Fruit fly (Drosophila melanogaster): ENCODE measurements around the gene TM9SF4.

The TM9SF4 gene

DNA sequence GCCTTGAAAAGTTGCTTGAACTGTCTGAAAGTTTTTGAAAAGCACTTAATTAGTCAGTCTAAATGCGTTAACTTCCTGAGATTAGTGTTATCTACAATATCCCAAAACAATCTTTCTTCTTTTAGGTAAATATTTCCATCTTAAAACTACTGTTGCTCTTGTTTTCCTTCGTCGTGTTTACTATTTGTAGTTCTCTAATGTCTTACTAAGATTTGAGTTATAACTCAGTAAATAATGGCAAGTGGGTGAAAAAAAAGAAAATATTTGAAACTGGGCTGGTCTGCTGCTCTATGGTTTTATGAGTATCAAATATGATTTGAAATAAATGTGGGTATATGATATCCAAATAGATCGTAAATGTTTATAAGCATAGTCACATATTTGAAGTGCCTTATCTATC lies 54.4 kb downstream of the TM9SF4 start:
- TF ChIP-seq CG14711 (tag; optimal IDR thresholded peaks at IDR 0.05): no peak
- TF ChIP-seq toe (GFP tag; optimal IDR thresholded peaks at IDR 0.05): no peak
- no peak for TF ChIP-seq CG11617 (GFP tag; optimal IDR thresholded peaks at IDR 0.05)
- no peak for TF ChIP-seq tj (GFP tag; optimal IDR thresholded peaks at IDR 0.05)
- peak; percentile 40 for TF ChIP-seq CG33017 (tag; optimal IDR thresholded peaks at IDR 0.05)
- peak; percentile 47 for TF ChIP-seq CG7045 (GFP tag; optimal IDR thresholded peaks at IDR 0.05)
- TF ChIP-seq cic (GFP tag; optimal IDR thresholded peaks at IDR 0.05): peak; percentile 60
- TF ChIP-seq CG12768 (GFP tag; optimal IDR thresholded peaks at IDR 0.05): peak; percentile 16
- peak; percentile 61 for TF ChIP-seq CG7101 (tag; optimal IDR thresholded peaks at IDR 0.05)
- TF ChIP-seq Crg-1 (GFP tag; optimal IDR thresholded peaks at IDR 0.05): peak; percentile 12
- TF ChIP-seq bab1 (GFP tag; optimal IDR thresholded peaks at IDR 0.05): no peak
- TF ChIP-seq kay (GFP tag; ENCODE audit: borderline replicate concordance): no peak
- TF ChIP-seq Mnt (GFP tag; optimal IDR thresholded peaks at IDR 0.05): no peak

DNA sequence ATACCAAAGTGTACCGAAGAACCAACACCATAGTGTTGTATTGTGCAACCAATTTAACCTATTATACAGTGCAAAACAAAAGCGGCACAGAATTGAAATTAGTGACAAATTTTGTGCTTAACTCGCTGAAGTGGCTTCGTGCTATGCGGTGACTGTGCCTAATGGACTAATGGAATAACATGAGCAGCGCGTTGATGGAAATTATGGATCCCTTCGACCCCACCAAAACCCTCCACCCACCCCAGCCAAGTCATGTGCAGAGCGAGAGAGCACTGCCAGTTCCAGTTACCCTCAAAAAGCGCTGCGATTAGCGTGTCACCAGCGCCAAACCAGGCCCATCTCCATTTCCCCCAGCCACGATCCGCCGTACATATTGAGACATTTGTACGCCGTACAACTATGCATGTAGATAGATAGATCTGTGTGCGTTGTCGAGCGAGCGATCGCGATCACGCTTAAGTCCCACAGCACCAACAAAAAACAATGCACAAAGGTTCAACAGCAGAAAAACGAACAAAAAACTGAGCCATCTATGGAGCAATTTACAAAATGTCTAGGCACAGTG lies 55.4 kb downstream of the TM9SF4 start:
- TF ChIP-seq cnc (optimal IDR thresholded peaks at IDR 0.05) (no peak), CG12768 (GFP tag; optimal IDR thresholded peaks at IDR 0.05) (peak; percentile 58), Crg-1 (GFP tag; optimal IDR thresholded peaks at IDR 0.05) (no peak), CG7045 (GFP tag; optimal IDR thresholded peaks at IDR 0.05) (no peak), ovo (GFP tag; optimal IDR thresholded peaks at IDR 0.05) (no peak), cic (GFP tag; optimal IDR thresholded peaks at IDR 0.05) (peak; percentile 51), Mnt (GFP tag; optimal IDR thresholded peaks at IDR 0.05) (peak; percentile 35)

dm6 chr2L:13803032-13803661 lies 56.4 kb downstream of the TM9SF4 start, which contains the start of gene CAH1:
Gene CAH1, plus strand, starts transcription at chr2L:13803626.
- no peak for TF ChIP-seq kay (GFP tag; ENCODE audit: borderline replicate concordance)
- TF ChIP-seq CG7045 (GFP tag; optimal IDR thresholded peaks at IDR 0.05): no peak
- no peak for TF ChIP-seq CG14711 (tag; optimal IDR thresholded peaks at IDR 0.05)
- no peak for TF ChIP-seq CG11617 (GFP tag; optimal IDR thresholded peaks at IDR 0.05)
- TF ChIP-seq tj (GFP tag; optimal IDR thresholded peaks at IDR 0.05): peak; percentile 32
- TF ChIP-seq CG33017 (tag; optimal IDR thresholded peaks at IDR 0.05): peak; percentile 1
- TF ChIP-seq bab1 (GFP tag; optimal IDR thresholded peaks at IDR 0.05): no peak
- peak in 1 of 2 experiments; percentile 37 for TF ChIP-seq cnc (optimal IDR thresholded peaks at IDR 0.05)
- no peak for TF ChIP-seq toe (GFP tag; optimal IDR thresholded peaks at IDR 0.05)
- peak; percentile 70 for TF ChIP-seq CG12768 (GFP tag; optimal IDR thresholded peaks at IDR 0.05)
- TF ChIP-seq Crg-1 (GFP tag; optimal IDR thresholded peaks at IDR 0.05): no peak
- TF ChIP-seq cic (GFP tag; optimal IDR thresholded peaks at IDR 0.05): peak; percentile 52
- peak; percentile 23 for TF ChIP-seq ovo (GFP tag; optimal IDR thresholded peaks at IDR 0.05)
- TF ChIP-seq Mnt (GFP tag; optimal IDR thresholded peaks at IDR 0.05): peak; percentile 11
- TF ChIP-seq Clk (GFP tag; optimal IDR thresholded peaks at IDR 0.05): no peak

DNA sequence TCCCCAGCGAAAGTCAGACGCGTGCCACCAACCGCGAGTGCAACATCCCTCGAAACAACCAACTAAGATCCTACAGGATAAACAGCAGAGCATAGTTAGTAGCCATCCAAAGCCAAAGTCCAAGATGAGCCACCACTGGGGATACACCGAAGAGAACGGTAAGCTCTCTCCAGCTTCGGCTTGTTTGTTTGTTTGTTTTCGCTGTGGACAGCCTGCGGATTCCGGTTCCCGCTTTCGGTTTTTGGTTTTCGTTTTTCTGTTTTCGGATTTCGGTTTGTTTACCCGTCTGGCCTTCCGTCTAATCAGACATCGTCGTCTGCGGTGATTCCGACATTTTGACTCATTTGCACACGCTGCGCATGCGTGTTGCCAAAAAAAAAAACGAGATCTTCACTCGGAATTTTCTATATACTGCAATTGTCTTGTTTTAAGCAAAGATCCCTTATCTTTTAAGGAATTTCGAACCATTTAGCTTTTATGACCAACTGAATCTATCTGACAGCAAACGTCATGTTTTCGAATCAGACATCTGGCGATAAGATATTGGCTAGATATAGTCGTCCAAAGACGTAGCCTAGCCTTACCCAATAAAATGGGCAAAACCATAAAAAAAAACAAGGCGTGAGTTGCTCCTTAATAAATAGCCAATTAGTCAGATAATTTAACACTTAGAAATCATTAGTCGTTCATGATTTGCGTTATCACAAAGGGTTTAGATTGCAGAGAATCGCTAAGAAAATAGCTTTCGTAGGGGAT lies 57.2 kb downstream of the TM9SF4 start:
- TF ChIP-seq kay (GFP tag; ENCODE audit: borderline replicate concordance) (peak; percentile 90), CG33017 (tag; optimal IDR thresholded peaks at IDR 0.05) (no peak)

DNA sequence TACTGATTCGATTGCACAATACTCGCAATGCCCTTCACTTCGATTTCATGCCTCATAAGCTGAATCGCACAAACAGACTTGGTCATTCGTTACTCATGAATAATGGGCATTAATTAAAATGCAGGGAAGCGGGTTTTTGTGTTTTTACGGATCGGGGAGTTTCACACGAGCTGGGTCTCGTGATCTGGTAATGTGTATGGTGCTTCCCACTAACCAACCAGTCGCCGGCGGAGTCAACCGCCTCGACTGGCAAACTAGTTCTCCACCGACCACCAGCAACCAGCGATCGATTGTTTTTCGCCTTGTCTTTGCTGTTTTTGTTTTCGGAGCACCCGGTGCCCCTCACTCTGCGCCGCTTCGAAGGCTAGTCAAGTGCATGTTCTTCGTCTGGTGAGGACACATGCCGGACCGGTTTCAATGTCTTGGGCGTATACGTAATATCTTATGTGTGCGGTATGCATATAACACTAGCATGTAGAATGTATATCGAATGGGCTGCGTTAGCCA lies 57.9 kb downstream of the TM9SF4 start:
- peak; percentile 3 for TF ChIP-seq cic (GFP tag; optimal IDR thresholded peaks at IDR 0.05)
- TF ChIP-seq kay (GFP tag; ENCODE audit: borderline replicate concordance): no peak

DNA sequence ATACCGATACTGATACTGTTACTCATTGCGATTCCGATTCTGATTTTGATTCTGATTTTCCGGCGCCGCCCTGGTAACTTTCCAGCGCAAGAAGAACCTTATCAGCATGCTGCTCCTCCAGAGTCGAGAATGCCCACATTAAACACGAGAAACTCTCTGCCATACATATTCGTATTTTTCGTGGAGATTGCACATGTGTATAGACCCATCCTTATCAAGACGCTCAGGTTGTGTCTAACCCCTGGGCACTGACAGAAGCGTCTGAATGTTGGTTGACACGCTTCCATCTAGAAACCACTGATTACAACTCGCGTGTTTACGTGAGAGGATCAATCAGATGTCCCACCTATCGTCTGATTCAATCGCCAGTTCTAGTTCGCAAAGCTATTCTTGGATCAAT lies 58.4 kb downstream of the TM9SF4 start:
- TF ChIP-seq tj (GFP tag; optimal IDR thresholded peaks at IDR 0.05) (no peak), CG5204 (GFP tag; optimal IDR thresholded peaks at IDR 0.05) (no peak), CG33017 (tag; optimal IDR thresholded peaks at IDR 0.05) (no peak), Mnt (GFP tag; optimal IDR thresholded peaks at IDR 0.05) (peak; percentile 52), cic (GFP tag; optimal IDR thresholded peaks at IDR 0.05) (peak; percentile 13), CG11617 (GFP tag; optimal IDR thresholded peaks at IDR 0.05) (no peak)

dm6 chr2L:13807097-13807496 lies 60.3 kb downstream of the TM9SF4 start:
- TF ChIP-seq CG12768 (GFP tag; optimal IDR thresholded peaks at IDR 0.05) (peak; percentile 2), cic (GFP tag; optimal IDR thresholded peaks at IDR 0.05) (no peak), Crg-1 (GFP tag; optimal IDR thresholded peaks at IDR 0.05) (no peak)

DNA sequence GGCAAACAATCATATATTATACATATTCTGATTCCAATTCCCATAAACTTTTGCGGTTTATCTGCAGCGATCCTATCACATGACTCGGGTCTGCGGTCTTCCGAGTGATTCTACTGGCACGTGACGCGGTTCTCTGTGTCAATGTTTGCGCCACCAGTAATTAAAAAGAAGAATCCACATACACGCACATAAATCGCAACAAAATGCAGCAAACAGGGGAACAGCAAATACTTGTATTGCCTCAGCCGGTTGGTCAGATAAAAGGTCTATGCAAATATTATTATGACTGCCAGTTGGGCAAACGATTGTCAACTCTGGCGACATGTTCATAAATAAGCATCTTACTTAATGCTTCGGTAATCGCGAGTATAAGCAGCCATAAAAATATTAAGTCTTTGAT lies 61.2 kb downstream of the TM9SF4 start:
- TF ChIP-seq Mnt (GFP tag; optimal IDR thresholded peaks at IDR 0.05): peak; percentile 10
- peak; percentile 61 for TF ChIP-seq CG33017 (tag; optimal IDR thresholded peaks at IDR 0.05)
- peak; percentile 45 for TF ChIP-seq Crg-1 (GFP tag; optimal IDR thresholded peaks at IDR 0.05)
- no peak for TF ChIP-seq CG5204 (GFP tag; optimal IDR thresholded peaks at IDR 0.05)
- peak; percentile 21 for TF ChIP-seq CG12768 (GFP tag; optimal IDR thresholded peaks at IDR 0.05)
- TF ChIP-seq ovo (GFP tag; optimal IDR thresholded peaks at IDR 0.05): peak; percentile 43
- TF ChIP-seq CG7101 (tag; optimal IDR thresholded peaks at IDR 0.05): peak; percentile 55
- TF ChIP-seq CG7045 (GFP tag; optimal IDR thresholded peaks at IDR 0.05): peak; percentile 34
- TF ChIP-seq kay (GFP tag; ENCODE audit: borderline replicate concordance): no peak
- TF ChIP-seq cic (GFP tag; optimal IDR thresholded peaks at IDR 0.05): no peak
- TF ChIP-seq CG1620 (GFP tag; optimal IDR thresholded peaks at IDR 0.05): no peak
- TF ChIP-seq CG11617 (GFP tag; optimal IDR thresholded peaks at IDR 0.05): peak; percentile 30

All from whole organism, adult.